Fruit fly (Drosophila melanogaster) whole organism, pupa: ENCODE results near the gene zuc.

Source experiments
- CG10348 ChIP-seq: fragments of 200-800 bp; sonication (Bioruptor generic); IDR thresholded peaks from 2 replicates; pipeline ENCODE4 v1.3.6; 2022; ENCODE audit warnings: missing biosample characterization, missing genetic modification characterization
- CG34367 ChIP-seq: fragments of 200-800 bp; sonication (Bioruptor generic); optimal IDR thresholded peaks from 2 replicates; lab custom pipeline; 2018; ENCODE audit warnings: missing biosample characterization, mild to moderate bottlenecking, missing genetic modification characterization
- D1 ChIP-seq: fragments of 200-800 bp; sonication (Bioruptor generic); optimal IDR thresholded peaks from 2 replicates; lab custom pipeline; 2018; ENCODE audit warnings: missing biosample characterization, mild to moderate bottlenecking, missing genetic modification characterization, moderate library complexity

DNA sequence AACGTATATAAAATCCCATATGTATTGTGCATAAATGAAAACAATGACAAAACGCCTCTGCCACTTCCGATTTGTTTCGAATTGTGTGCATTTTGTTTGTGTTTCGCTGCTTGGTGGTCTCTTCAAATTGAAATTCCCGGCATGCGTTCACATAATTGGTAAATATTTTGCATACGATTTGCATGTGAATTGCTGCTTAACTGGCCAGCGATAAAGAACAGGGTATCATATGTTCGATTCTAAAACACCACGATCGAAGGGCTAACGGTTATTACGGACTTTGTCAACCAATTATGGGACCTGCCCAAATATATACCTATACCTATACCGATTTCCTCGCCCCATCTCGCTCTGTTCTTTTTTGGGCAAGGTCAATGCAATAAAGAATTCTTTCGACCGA lies 38.4 kb upstream of the zuc start:
- TF ChIP-seq CG10348 (no peak), D1 (tag; lab: Kevin White, UChicago) (no peak), CG34367 (tag; lab: Kevin White, UChicago) (no peak)
